Worm (Caenorhabditis elegans): ENCODE measurements around the gene srw-24.

srw-24 gene

DNA sequence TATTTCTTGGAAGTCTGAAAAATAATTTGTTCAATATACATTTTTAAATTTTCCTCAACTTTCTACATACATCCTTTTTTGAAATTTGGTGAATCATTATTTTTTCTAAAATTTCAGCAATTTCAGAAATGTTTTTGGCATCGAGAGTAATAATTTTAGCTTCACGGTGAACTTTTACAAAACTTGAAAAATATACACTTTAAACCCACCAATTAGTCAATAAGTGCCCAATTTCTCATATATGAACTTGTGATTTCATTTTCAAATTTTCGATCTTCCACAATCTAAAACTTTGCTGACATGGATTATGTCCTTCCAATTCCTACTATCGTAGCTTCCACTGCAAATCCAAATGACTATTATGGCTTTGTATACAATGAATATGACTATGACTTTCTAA, at the start of gene srw-24:
srw-24 (plus strand) TSS at position 301 of the 400 bp plus-strand sequence.
- TF ChIP-seq ceh-43 (GFP tag; optimal IDR thresholded peaks at IDR 0.05), result no peak
- TF ChIP-seq sptf-1 (tag; optimal IDR thresholded peaks at IDR 0.05), result no peak
- TF ChIP-seq ces-1 (GFP tag; optimal IDR thresholded peaks at IDR 0.05), result no peak
- TF ChIP-seq M03D4.4 (tag; optimal IDR thresholded peaks at IDR 0.05), result no peak
- no peak for TF ChIP-seq nhr-12 (tag; optimal IDR thresholded peaks at IDR 0.05)

DNA sequence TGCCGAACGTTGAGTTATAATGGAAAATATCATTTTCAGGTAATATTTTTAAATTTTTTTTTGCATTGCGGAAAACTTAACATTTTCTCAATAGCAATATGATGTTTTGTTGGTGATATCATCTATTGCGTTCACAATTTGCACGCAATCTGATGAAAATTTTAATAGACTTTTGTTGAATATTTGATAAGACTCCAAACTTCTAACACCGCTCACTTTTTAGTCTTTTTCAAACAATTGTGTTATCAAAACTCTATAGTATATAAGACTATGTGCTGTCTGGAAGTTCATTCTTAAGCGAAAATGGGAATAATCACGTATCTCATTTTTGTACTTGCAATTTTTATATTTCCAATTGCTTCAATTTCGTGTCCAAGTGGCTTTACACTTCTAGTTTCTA, 48.3 kb upstream of the srw-24 start, which contains the start of gene clec-47:
clec-47 (plus strand) TSS at position 301 of the 400 bp plus-strand sequence.
- TF ChIP-seq sem-2 (GFP tag; optimal IDR thresholded peaks at IDR 0.05) (no peak), nhr-76 (tag; optimal IDR thresholded peaks at IDR 0.05) (no peak), mab-5 (tag; optimal IDR thresholded peaks at IDR 0.05) (no peak), ceh-39 (tag; optimal IDR thresholded peaks at IDR 0.05) (no peak)

DNA sequence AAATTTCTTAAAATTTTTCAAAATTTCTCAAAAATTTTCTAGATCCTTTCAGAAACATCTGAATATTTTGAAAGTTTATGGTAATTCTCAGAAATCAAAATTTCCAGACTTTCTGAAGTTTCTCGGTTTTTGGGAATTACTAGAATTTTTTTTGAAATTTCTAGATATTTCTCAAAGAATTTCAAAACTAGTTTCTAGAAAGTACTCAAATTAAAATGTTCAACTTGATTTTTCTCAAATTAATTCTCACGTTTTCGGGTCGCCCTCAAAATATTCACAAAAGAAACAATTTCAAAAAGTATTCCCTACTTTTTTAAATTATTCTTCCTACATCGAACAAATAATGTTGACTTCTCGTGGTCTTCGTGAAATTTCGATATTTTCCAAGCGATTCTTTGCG, 44.0 kb upstream of the srw-24 start, which contains the start of gene T09F5.10:
T09F5.10 (plus strand) TSS at position 301 of the 400 bp plus-strand sequence.
- TF ChIP-seq sem-2 (GFP tag; optimal IDR thresholded peaks at IDR 0.05), result no peak
- no peak for TF ChIP-seq tbx-8 (GFP tag; optimal IDR thresholded peaks at IDR 0.05)
- TF ChIP-seq ces-1 (GFP tag; optimal IDR thresholded peaks at IDR 0.05), result no peak
- TF ChIP-seq unc-39 (tag; optimal IDR thresholded peaks at IDR 0.05), result no peak
- TF ChIP-seq mab-5 (tag; optimal IDR thresholded peaks at IDR 0.05), result no peak
- no peak for TF ChIP-seq elt-3 (tag; optimal IDR thresholded peaks at IDR 0.05)
- no peak for TF ChIP-seq ceh-83 (GFP tag; optimal IDR thresholded peaks at IDR 0.05)
- TF ChIP-seq pha-4 (tag; optimal IDR thresholded peaks at IDR 0.05), result no peak
- TF ChIP-seq lsy-2 (tag; optimal IDR thresholded peaks at IDR 0.05), result no peak
- TF ChIP-seq drap-1 (GFP tag; optimal IDR thresholded peaks at IDR 0.05), result no peak
- TF ChIP-seq hlh-1 (tag; optimal IDR thresholded peaks at IDR 0.05), result no peak

ce11 chrV:15181899-15182298, 41.9 kb upstream of the srw-24 start:
- no peak for TF ChIP-seq ceh-43 (GFP tag; optimal IDR thresholded peaks at IDR 0.05)

DNA sequence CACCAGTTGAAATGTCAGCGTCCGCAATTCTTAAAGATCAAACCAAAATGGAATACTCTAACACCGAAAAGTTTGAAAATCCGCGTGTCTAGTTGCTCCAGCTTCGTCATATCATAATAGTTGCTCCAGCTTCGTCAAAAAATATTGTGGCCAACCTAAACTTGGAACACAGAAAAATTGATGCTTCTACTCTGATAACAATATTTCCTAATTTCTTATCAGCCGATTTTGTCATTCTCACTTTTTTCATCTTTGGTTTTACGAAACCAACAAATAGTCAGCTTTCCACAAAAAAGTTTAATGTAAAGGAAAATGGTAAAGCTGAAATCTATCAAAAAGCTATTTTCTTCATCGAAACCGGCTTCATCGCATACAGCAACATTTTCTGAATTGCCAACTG, 41.4 kb upstream of the srw-24 start, which contains the start of gene fbxa-84:
fbxa-84 (plus strand) TSS at position 34 of the 400 bp plus-strand sequence.
- no peak for TF ChIP-seq elt-3 (tag; optimal IDR thresholded peaks at IDR 0.05)

- TF ChIP-seq lin-32 (GFP tag; optimal IDR thresholded peaks at IDR 0.05), result no peak
- no peak for TF ChIP-seq flh-1 (GFP tag; optimal IDR thresholded peaks at IDR 0.05)
- TF ChIP-seq cnd-1 (tag; optimal IDR thresholded peaks at IDR 0.05), result no peak
- no peak for TF ChIP-seq ces-1 (GFP tag; optimal IDR thresholded peaks at IDR 0.05)
- TF ChIP-seq sem-2 (GFP tag; optimal IDR thresholded peaks at IDR 0.05), result no peak
- no peak for TF ChIP-seq elt-3 (tag; optimal IDR thresholded peaks at IDR 0.05)
- no peak for TF ChIP-seq drap-1 (GFP tag; optimal IDR thresholded peaks at IDR 0.05)
- TF ChIP-seq nhr-12 (tag; optimal IDR thresholded peaks at IDR 0.05), result no peak
- TF ChIP-seq ztf-11 (tag; optimal IDR thresholded peaks at IDR 0.05), result no peak
- TF ChIP-seq bed-3 (GFP tag; optimal IDR thresholded peaks at IDR 0.05), result no peak
Observed at ce11 chrV:15184097-15185040, 39.4 kb upstream of the srw-24 start, which contains the start of gene Y75B12B.1. Gene Y75B12B.1, plus strand, starts transcription at chrV:15184699.

DNA sequence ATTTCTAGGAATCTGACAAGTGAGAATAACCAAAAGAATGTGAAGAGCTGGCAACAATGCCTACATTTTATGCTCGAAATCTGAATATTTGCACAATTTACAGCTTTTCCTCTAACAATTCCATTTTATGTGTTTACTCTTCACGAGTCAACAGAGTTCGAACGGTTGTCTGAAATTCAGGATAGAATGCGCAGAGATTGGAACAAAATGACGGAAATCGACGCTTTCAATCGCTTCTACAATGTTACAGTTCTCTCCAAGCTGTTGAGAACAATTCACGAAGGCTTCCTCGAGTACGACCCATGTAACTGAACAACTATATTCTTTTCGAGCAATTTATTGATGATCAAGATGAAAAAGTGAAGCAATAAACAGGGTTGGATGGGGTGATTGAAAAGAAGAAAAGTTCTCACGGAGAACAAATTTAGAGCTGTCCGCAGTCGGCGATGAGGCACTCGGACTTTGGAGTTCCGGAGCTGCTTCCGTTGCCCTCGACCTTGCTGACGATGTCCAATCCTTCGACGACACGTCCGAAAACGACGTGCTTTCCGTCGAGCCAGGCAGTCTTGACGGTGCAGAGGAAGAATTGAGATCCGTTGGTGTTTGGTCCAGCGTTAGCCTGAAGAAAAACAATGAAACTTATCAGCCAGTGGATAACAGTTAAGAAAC, 37.4 kb upstream of the srw-24 start, which contains the start of gene Y75B12B.3:
Y75B12B.3 (minus strand) TSS at position 21 of the 669 bp plus-strand sequence.
- TF ChIP-seq ceh-43 (GFP tag; optimal IDR thresholded peaks at IDR 0.05) (no peak), lin-13 (tag; optimal IDR thresholded peaks at IDR 0.05) (no peak), nhr-28 (tag; optimal IDR thresholded peaks at IDR 0.05) (no peak), mep-1 (tag; optimal IDR thresholded peaks at IDR 0.05) (no peak), bed-3 (GFP tag; optimal IDR thresholded peaks at IDR 0.05) (no peak), ztf-11 (tag; optimal IDR thresholded peaks at IDR 0.05) (no peak), tbx-8 (GFP tag; optimal IDR thresholded peaks at IDR 0.05) (no peak), nhr-237 (tag; optimal IDR thresholded peaks at IDR 0.05) (no peak), elt-1 (tag; optimal IDR thresholded peaks at IDR 0.05; ENCODE audit: borderline replicate concordance, insufficient read depth) (no peak), M03D4.4 (tag; optimal IDR thresholded peaks at IDR 0.05) (no peak), elt-3 (tag; optimal IDR thresholded peaks at IDR 0.05) (no peak), hlh-1 (tag; optimal IDR thresholded peaks at IDR 0.05) (no peak), lin-32 (GFP tag; optimal IDR thresholded peaks at IDR 0.05) (no peak), ceh-39 (tag; optimal IDR thresholded peaks at IDR 0.05) (no peak), flh-1 (GFP tag; optimal IDR thresholded peaks at IDR 0.05) (no peak), mab-5 (tag; optimal IDR thresholded peaks at IDR 0.05) (no peak), snpc-4 (tag; optimal IDR thresholded peaks at IDR 0.05) (no peak)
